Fruit fly (Drosophila melanogaster) whole organism, prepupa: ENCODE measurements around the gene GstD10.

Experiments used
- Blimp-1 ChIP-seq: fragments of 200-800 bp; sonication (Bioruptor generic); optimal IDR thresholded peaks from 3 replicates; lab custom pipeline; 2017; ENCODE audit warnings: missing biosample characterization, missing genetic modification characterization, mild to moderate bottlenecking, moderate library complexity, missing genetic modification reagents
- CG10669 ChIP-seq: fragments of 200-800 bp; sonication (Bioruptor generic); optimal IDR thresholded peaks from 3 replicates; lab custom pipeline; 2018; ENCODE audit warnings: missing biosample characterization, mild to moderate bottlenecking, missing genetic modification characterization, moderate library complexity
- CG11294 ChIP-seq: fragments of 200-800 bp; sonication (Bioruptor generic); IDR thresholded peaks from 2 replicates; pipeline ENCODE4 v1.3.6; 2022; ENCODE audit warnings: missing biosample characterization, missing genetic modification characterization
- CG11762 ChIP-seq: fragments of 200-800 bp; sonication (Bioruptor generic); optimal IDR thresholded peaks from 3 replicates; lab custom pipeline; 2016; ENCODE audit warnings: missing biosample characterization, missing genetic modification characterization; ENCODE audit not compliant: insufficient read depth
- CG11902 ChIP-seq: fragments of 200-800 bp; sonication (Bioruptor generic); optimal IDR thresholded peaks from 3 replicates; lab custom pipeline; 2016; ENCODE audit warnings: missing biosample characterization, missing genetic modification characterization
- CG1621 ChIP-seq: fragments of 200-800 bp; sonication (Bioruptor generic); optimal IDR thresholded peaks from 3 replicates; lab custom pipeline; 2018; ENCODE audit warnings: missing biosample characterization, mild to moderate bottlenecking, missing genetic modification characterization
- CG16779 ChIP-seq: fragments of 200-800 bp; sonication (Bioruptor generic); optimal IDR thresholded peaks from 3 replicates; lab custom pipeline; 2017; ENCODE audit warnings: missing biosample characterization, mild to moderate bottlenecking, missing genetic modification characterization
- CG31627 ChIP-seq: fragments of 200-800 bp; sonication (Bioruptor generic); optimal IDR thresholded peaks from 3 replicates; lab custom pipeline; 2016; ENCODE audit warnings: missing biosample characterization, missing genetic modification characterization
- CG4318 ChIP-seq: fragments of 200-800 bp; sonication (Bioruptor generic); optimal IDR thresholded peaks from 3 replicates; lab custom pipeline; 2017; ENCODE audit warnings: missing biosample characterization, mild to moderate bottlenecking, missing genetic modification characterization
- CG6163 ChIP-seq: fragments of 200-800 bp; sonication (Bioruptor generic); IDR thresholded peaks from 3 replicates; pipeline ENCODE4 v1.3.6; 2022; ENCODE audit warnings: missing biosample characterization, missing genetic modification characterization
- CG6276 ChIP-seq: fragments of 200-800 bp; sonication (Bioruptor generic); optimal IDR thresholded peaks from 2 replicates; lab custom pipeline; 2017; ENCODE audit warnings: missing biosample characterization, mild to moderate bottlenecking, missing genetic modification characterization
- CG6792 ChIP-seq: fragments of 200-800 bp; sonication (Bioruptor generic); optimal IDR thresholded peaks from 3 replicates; lab custom pipeline; 2016; ENCODE audit warnings: missing biosample characterization, missing genetic modification characterization
- CG6808 ChIP-seq: fragments of 200-800 bp; sonication (Bioruptor generic); optimal IDR thresholded peaks from 3 replicates; lab custom pipeline; 2017; ENCODE audit warnings: missing biosample characterization, missing genetic modification characterization, mild to moderate bottlenecking, moderate library complexity, missing genetic modification reagents
- CG7368 ChIP-seq: fragments of 200-800 bp; sonication (Bioruptor generic); optimal IDR thresholded peaks from 3 replicates; lab custom pipeline; 2016; ENCODE audit warnings: missing biosample characterization, missing genetic modification characterization
- CG8319 ChIP-seq: fragments of 200-800 bp; sonication (Bioruptor generic); optimal IDR thresholded peaks from 3 replicates; lab custom pipeline; 2016; ENCODE audit warnings: missing biosample characterization, missing genetic modification characterization
- Eip78C ChIP-seq: fragments of 200-800 bp; sonication (Bioruptor generic); peaks from one replicate; lab custom pipeline; 2016; ENCODE audit warnings: missing biosample characterization, missing genetic modification characterization
- Eip93F ChIP-seq: fragments of 200-800 bp; sonication (Bioruptor generic); optimal IDR thresholded peaks from 2 replicates; lab custom pipeline; 2016; ENCODE audit warnings: missing biosample characterization, mild to moderate bottlenecking, missing genetic modification characterization
- Gug ChIP-seq: fragments of 200-800 bp; sonication (Bioruptor generic); IDR thresholded peaks from 2 replicates; pipeline ENCODE4 v1.3.6; 2022; ENCODE audit warnings: missing biosample characterization, missing genetic modification characterization
- Hr4 ChIP-seq: fragments of 200-800 bp; sonication (Bioruptor generic); optimal IDR thresholded peaks from 3 replicates; lab custom pipeline; 2016; ENCODE audit warnings: missing biosample characterization, missing genetic modification characterization
- OdsH ChIP-seq: fragments of 200-800 bp; sonication (Bioruptor generic); optimal IDR thresholded peaks from 3 replicates; lab custom pipeline; 2016; ENCODE audit warnings: missing biosample characterization, missing genetic modification characterization
- Sox102F ChIP-seq: fragments of 200-800 bp; sonication (Bioruptor generic); optimal IDR thresholded peaks from 2 replicates; lab custom pipeline; 2016; ENCODE audit warnings: missing biosample characterization, mild to moderate bottlenecking, missing genetic modification characterization
- Sox15 ChIP-seq: fragments of 200-800 bp; sonication (Bioruptor generic); optimal IDR thresholded peaks from 3 replicates; lab custom pipeline; 2016; ENCODE audit warnings: missing biosample characterization, missing genetic modification characterization
- cyc ChIP-seq: fragments of 200-800 bp; sonication (Bioruptor generic); optimal IDR thresholded peaks from 3 replicates; lab custom pipeline; 2016; ENCODE audit warnings: missing biosample characterization, missing genetic modification characterization
- dac ChIP-seq: fragments of 200-800 bp; sonication (Bioruptor generic); optimal IDR thresholded peaks from 2 replicates; lab custom pipeline; 2017; ENCODE audit warnings: missing biosample characterization, mild to moderate bottlenecking, missing genetic modification characterization
- dsx ChIP-seq: fragments of 200-800 bp; optimal IDR thresholded peaks from 3 replicates; lab custom pipeline; 2019; ENCODE audit warnings: missing biosample characterization, mild to moderate bottlenecking, missing genetic modification characterization, moderate library complexity; ENCODE audit not compliant: poor library complexity, severe bottlenecking
- fd59A ChIP-seq: fragments of 200-800 bp; sonication (Bioruptor generic); optimal IDR thresholded peaks from 2 replicates; lab custom pipeline; 2017; ENCODE audit warnings: missing biosample characterization, mild to moderate bottlenecking, missing genetic modification characterization, missing genetic modification reagents
- fd85E ChIP-seq: fragments of 200-800 bp; sonication (Bioruptor generic); optimal IDR thresholded peaks from 3 replicates; lab custom pipeline; 2016; ENCODE audit warnings: missing biosample characterization, missing genetic modification characterization
- fkh ChIP-seq: fragments of 200-800 bp; sonication (Bioruptor generic); optimal IDR thresholded peaks from 3 replicates; lab custom pipeline; 2017; ENCODE audit warnings: missing biosample characterization, mild to moderate bottlenecking, missing genetic modification characterization, moderate library complexity
- lz ChIP-seq: fragments of 200-800 bp; sonication (Bioruptor generic); optimal IDR thresholded peaks from 3 replicates; lab custom pipeline; 2016; ENCODE audit warnings: missing biosample characterization, missing genetic modification characterization
- net ChIP-seq: fragments of 200-800 bp; sonication (Bioruptor generic); optimal IDR thresholded peaks from 3 replicates; lab custom pipeline; 2016; ENCODE audit warnings: missing biosample characterization, missing genetic modification characterization
- pdm3 ChIP-seq: fragments of 200-800 bp; sonication (Bioruptor generic); optimal IDR thresholded peaks from 3 replicates; lab custom pipeline; 2016; ENCODE audit warnings: missing biosample characterization, missing genetic modification characterization
- ss ChIP-seq, 2 experiments: fragments of 200-800 bp; sonication (Bioruptor generic); optimal IDR thresholded peaks; 2 replicates in 1 of 2; 3 replicates in 1 of 2; lab custom pipeline; 2017 to 2018; ENCODE audit warnings: mild to moderate bottlenecking in 2 of 2, missing biosample characterization in 2 of 2, missing genetic modification characterization in 2 of 2, moderate library complexity in 1 of 2
- vri ChIP-seq: fragments of 200-800 bp; sonication (Bioruptor generic); optimal IDR thresholded peaks from 3 replicates; lab custom pipeline; 2016; ENCODE audit warnings: missing biosample characterization, mild to moderate bottlenecking, missing genetic modification characterization

GstD10 gene

dm6 chr3R:12369135-12369792 lies 3.7 kb upstream of the GstD10 start, which contains the start of gene GstD1 (continued):
- TF ChIP-seq CG31627 (peak; percentile 47), Sox102F (peak; percentile 2), lz (GFP tag; lab: Kevin White, UChicago) (peak; percentile 64), CG10669 (GFP tag; lab: Kevin White, UChicago) (peak; percentile 40), CG6276 (GFP tag; lab: Kevin White, UChicago) (peak; percentile 77), Hr4 (GFP tag; lab: Kevin White, UChicago) (peak; percentile 83), CG4318 (peak; percentile 76), cyc (GFP tag; lab: Kevin White, UChicago) (peak; percentile 60), CG11762 (GFP tag; lab: Kevin White, UChicago) (peak; percentile 30), CG6792 (GFP tag; lab: Kevin White, UChicago) (peak; percentile 21), CG8319 (GFP tag; lab: Kevin White, UChicago) (no peak), CG6808 (GFP tag; lab: Kevin White, UChicago) (peak; percentile 51), CG11902 (GFP tag; lab: Kevin White, UChicago) (no peak), CG7368 (peak; percentile 1), fd85E (GFP tag; lab: Kevin White, UChicago) (no peak), pdm3 (GFP tag; lab: Kevin White, UChicago) (peak; percentile 43), CG16779 (tag; lab: Kevin White, UChicago) (peak; percentile 36), Blimp-1 (GFP tag; lab: Kevin White, UChicago) (no peak), dac (peak; percentile 47)

DNA sequence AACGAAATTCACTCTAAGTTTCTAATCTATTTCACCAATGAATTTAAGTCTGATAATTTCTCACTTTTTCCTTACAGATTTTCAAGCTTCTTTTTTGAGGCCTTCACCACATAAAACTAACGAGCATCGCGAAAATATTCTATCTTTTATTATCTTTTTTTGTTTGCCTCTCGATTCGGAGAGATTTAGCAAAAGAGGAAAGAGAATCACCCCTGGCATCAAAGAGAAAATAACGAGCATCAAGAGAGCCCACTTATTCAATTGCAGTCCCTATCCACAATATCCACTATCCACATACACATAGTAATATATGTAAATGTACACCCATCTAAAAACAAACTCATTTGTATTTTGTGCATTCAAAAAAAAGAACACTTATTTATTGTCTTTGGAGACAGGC lies 1.9 kb upstream of the GstD10 start, which contains the start of gene GstD9:
Gene GstD9 (minus strand): TSS at position 101 of the 400 bp plus-strand sequence.
- TF ChIP-seq Gug (no peak), Eip78C (peak; percentile 41)

dm6 chr3R:12365887-12366286 lies 352 bp upstream of the GstD10 start:
- TF ChIP-seq vri (peak; percentile 8), fkh (peak; percentile 31), Sox102F (no peak), Eip93F (GFP tag; lab: Kevin White, UChicago) (peak; percentile 3), Sox15 (GFP tag; lab: Kevin White, UChicago) (no peak), lz (GFP tag; lab: Kevin White, UChicago) (no peak), ss (GFP tag; optimal IDR thresholded peaks at IDR 0.05; lab: Kevin White, UChicago) (no peak), OdsH (GFP tag; lab: Kevin White, UChicago) (no peak), CG10669 (GFP tag; lab: Kevin White, UChicago) (no peak), Hr4 (GFP tag; lab: Kevin White, UChicago) (no peak), fd59A (GFP tag; lab: Kevin White, UChicago) (no peak), CG6163 (GFP tag; lab: Robert Waterston, UW) (no peak), net (GFP tag; lab: Kevin White, UChicago) (no peak), CG31627 (no peak), CG1621 (tag; lab: Kevin White, UChicago) (no peak)
- TF ChIP-seq, all 60 proteins: peak for 3

dm6 chr3R:12364580-12364979 lies 955 bp downstream of the GstD10 start, which contains the start of gene Tim17a1:
TSS of gene Tim17a1 (minus strand) at chr3R:12364680.
- TF ChIP-seq Gug: no peak
- no peak for TF ChIP-seq fd85E (GFP tag; lab: Kevin White, UChicago)
- no peak for TF ChIP-seq fd59A (GFP tag; lab: Kevin White, UChicago)
- no peak for TF ChIP-seq CG16779 (tag; lab: Kevin White, UChicago)
- TF ChIP-seq net (GFP tag; lab: Kevin White, UChicago): no peak

- TF ChIP-seq dsx (GFP tag; lab: Kevin White, UChicago): peak; percentile 50
- no peak for TF ChIP-seq net (GFP tag; lab: Kevin White, UChicago)
- no peak for TF ChIP-seq lz (GFP tag; lab: Kevin White, UChicago)
- no peak for TF ChIP-seq CG1621 (tag; lab: Kevin White, UChicago)
- TF ChIP-seq ss (GFP tag; optimal IDR thresholded peaks at IDR 0.05; lab: Kevin White, UChicago): no peak
- TF ChIP-seq CG11294 (GFP tag; lab: Robert Waterston, UW): no peak
These were observed 2.0 kb downstream of the GstD10 start for dm6 chr3R:12363544-12363943.
